Worm (Caenorhabditis elegans): ENCODE measurements around the gene C35D10.8.

DNA sequence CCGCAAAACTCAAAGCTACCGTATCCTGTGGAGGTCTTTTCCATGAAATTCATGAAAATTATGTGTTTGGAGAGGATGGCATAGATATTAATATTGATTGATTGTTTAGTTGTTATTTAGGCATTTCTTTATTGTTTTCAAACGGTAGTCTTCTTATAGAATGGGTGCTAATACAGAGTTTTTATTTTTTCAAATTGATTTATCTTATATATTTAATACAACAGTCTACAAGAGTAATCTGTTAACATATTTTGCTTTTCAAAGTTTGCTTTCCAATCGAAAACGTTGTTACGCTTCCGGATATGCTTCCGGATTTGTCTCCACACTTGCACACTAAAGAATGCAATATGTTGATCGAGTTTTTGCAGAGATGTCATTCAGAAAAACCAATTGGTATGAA, 11.7 kb downstream of the C35D10.8 start, which contains the start of gene C35D10.17:
- TF ChIP-seq pha-4 (tag; optimal IDR thresholded peaks at IDR 0.05), result no peak
- TF ChIP-seq lin-13 (tag; optimal IDR thresholded peaks at IDR 0.05), result no peak
- no peak for TF ChIP-seq snpc-4 (tag; optimal IDR thresholded peaks at IDR 0.05)
- no peak for TF ChIP-seq sptf-1 (tag; optimal IDR thresholded peaks at IDR 0.05)
- TF ChIP-seq unc-39 (tag; optimal IDR thresholded peaks at IDR 0.05), result no peak
- TF ChIP-seq hlh-1 (tag; optimal IDR thresholded peaks at IDR 0.05), result no peak
- no peak for TF ChIP-seq ceh-39 (tag; optimal IDR thresholded peaks at IDR 0.05)
- no peak for TF ChIP-seq ces-1 (GFP tag; optimal IDR thresholded peaks at IDR 0.05)
- no peak for TF ChIP-seq nhr-12 (tag; optimal IDR thresholded peaks at IDR 0.05)

Data from whole organism, mixed stage, embryonic.